Worm (Caenorhabditis elegans) whole organism, L3 larva: ENCODE results near the gene sru-17.
"Not testable (repeated sequence)": the region's sequence is repeated elsewhere in the genome, so short reads cannot be mapped to it uniquely, and the experiment has no call there.

Experiments
- aly-2 ChIP-seq: fragments of 150-350 bp; optimal IDR thresholded peaks from 2 replicates; lab custom pipeline; 2014; ENCODE audit warnings: missing biosample characterization, missing genetic modification characterization
- ama-1 ChIP-seq: fragments of 150-350 bp; optimal IDR thresholded peaks from 2 replicates; lab custom pipeline; 2018
- ceh-9 ChIP-seq: sonication (generic microtip); optimal IDR thresholded peaks from 2 replicates; lab custom pipeline; 2018; ENCODE audit warnings: missing biosample characterization, missing genetic modification characterization
- jun-1 ChIP-seq: fragments of 150-350 bp; optimal IDR thresholded peaks from 2 replicates; lab custom pipeline; 2014; ENCODE audit warnings: missing biosample characterization, missing genetic modification reagents, missing genetic modification characterization
- mdl-1 ChIP-seq: fragments of 150-350 bp; optimal IDR thresholded peaks from 2 replicates; lab custom pipeline; 2014; ENCODE audit warnings: missing biosample characterization, missing genetic modification characterization
- nhr-12 ChIP-seq: fragments of 150-350 bp; optimal IDR thresholded peaks from 2 replicates; lab custom pipeline; 2014; ENCODE audit warnings: missing biosample characterization, missing genetic modification characterization
- nhr-76 ChIP-seq: fragments of 150-350 bp; sonication (generic microtip); optimal IDR thresholded peaks from 5 replicates; lab custom pipeline; 2014; ENCODE audit warnings: missing biosample characterization, missing genetic modification characterization
- skn-1 ChIP-seq: fragments of 150-350 bp; optimal IDR thresholded peaks from 2 replicates; lab custom pipeline; 2014; ENCODE audit warnings: missing biosample characterization, missing genetic modification characterization
- tbx-2 ChIP-seq: sonication (generic microtip); optimal IDR thresholded peaks from 2 replicates; lab custom pipeline; 2016; ENCODE audit warnings: mild to moderate bottlenecking, missing genetic modification characterization, missing compliant biosample characterization
- ztf-11 ChIP-seq: fragments of 150-350 bp; optimal IDR thresholded peaks from 2 replicates; lab custom pipeline; 2014; ENCODE audit warnings: missing biosample characterization, missing genetic modification characterization

ce11 chrIV:12484479-12484878, 21.0 kb upstream of the sru-17 start, which contains the start of gene T04A11.4:
- TF ChIP-seq mdl-1; skn-1; ama-1 (lab: Kevin White, UChicago); tbx-2 (tag; lab: Kevin White, UChicago); jun-1 (tag; lab: Kevin White, UChicago); ztf-11 (tag; lab: Kevin White, UChicago); ceh-9 (tag; lab: Kevin White, UChicago); nhr-76 (tag; lab: Kevin White, UChicago); aly-2; nhr-12 (tag; lab: Kevin White, UChicago): not testable (repeated sequence)
